Fruit fly (Drosophila melanogaster) whole organism, pupa: ENCODE results near the gene Irbp.
A peak's percentile ranks its signal among the peaks of the same experiment; 100 is the strongest.

ENCODE experiments used
- CG10348 ChIP-seq: fragments of 200-800 bp; sonication (Bioruptor generic); IDR thresholded peaks from 2 replicates; pipeline ENCODE4 v1.3.6; 2022; ENCODE audit warnings: missing biosample characterization, missing genetic modification characterization
- CG12605 ChIP-seq: fragments of 200-800 bp; sonication (Bioruptor generic); IDR thresholded peaks from 2 replicates; pipeline ENCODE4 v1.3.6; 2022; ENCODE audit warnings: missing biosample characterization, missing genetic modification characterization
- CG13204 ChIP-seq: fragments of 200-800 bp; sonication (Bioruptor generic); optimal IDR thresholded peaks from 2 replicates; lab custom pipeline; 2018; ENCODE audit warnings: missing biosample characterization, mild to moderate bottlenecking, missing genetic modification characterization, moderate library complexity
- CG14655 ChIP-seq: fragments of 200-800 bp; sonication (Bioruptor generic); optimal IDR thresholded peaks from 3 replicates; lab custom pipeline; 2017; ENCODE audit warnings: mild to moderate bottlenecking, missing biosample characterization, missing genetic modification reagents, missing genetic modification characterization
- CG15710 ChIP-seq: fragments of 200-800 bp; sonication (Bioruptor generic); optimal IDR thresholded peaks from 2 replicates; lab custom pipeline; 2018; ENCODE audit warnings: missing biosample characterization, mild to moderate bottlenecking, missing genetic modification characterization, moderate library complexity
- CG17806 ChIP-seq: fragments of 200-800 bp; sonication (Bioruptor generic); optimal IDR thresholded peaks from 2 replicates; lab custom pipeline; 2018; ENCODE audit warnings: missing biosample characterization, mild to moderate bottlenecking, missing genetic modification characterization, moderate library complexity
- CG32121 ChIP-seq: fragments of 200-800 bp; sonication (Bioruptor generic); IDR thresholded peaks from 2 replicates; pipeline ENCODE4 v1.3.6; 2022; ENCODE audit warnings: missing biosample characterization, missing genetic modification characterization
- CG34367 ChIP-seq: fragments of 200-800 bp; sonication (Bioruptor generic); optimal IDR thresholded peaks from 2 replicates; lab custom pipeline; 2018; ENCODE audit warnings: missing biosample characterization, mild to moderate bottlenecking, missing genetic modification characterization
- CG4496 ChIP-seq: fragments of 200-800 bp; sonication (Bioruptor generic); IDR thresholded peaks from 3 replicates; pipeline ENCODE4 v1.3.6; 2022; ENCODE audit warnings: missing biosample characterization, missing genetic modification characterization
- CG8159 ChIP-seq: fragments of 200-800 bp; sonication (Bioruptor generic); optimal IDR thresholded peaks from 3 replicates; lab custom pipeline; 2018; ENCODE audit warnings: missing biosample characterization, mild to moderate bottlenecking, missing genetic modification characterization, moderate library complexity
- CG8301 ChIP-seq: fragments of 200-800 bp; sonication (Bioruptor generic); optimal IDR thresholded peaks from 2 replicates; lab custom pipeline; 2018; ENCODE audit warnings: missing biosample characterization, mild to moderate bottlenecking, missing genetic modification characterization
- CG9948 ChIP-seq: fragments of 200-800 bp; sonication (Bioruptor generic); optimal IDR thresholded peaks from 2 replicates; lab custom pipeline; 2018; ENCODE audit warnings: missing biosample characterization, mild to moderate bottlenecking, missing genetic modification characterization, moderate library complexity
- D1 ChIP-seq: fragments of 200-800 bp; sonication (Bioruptor generic); optimal IDR thresholded peaks from 2 replicates; lab custom pipeline; 2018; ENCODE audit warnings: missing biosample characterization, mild to moderate bottlenecking, missing genetic modification characterization, moderate library complexity
- EcR ChIP-seq: fragments of 200-800 bp; sonication (Bioruptor generic); optimal IDR thresholded peaks from 3 replicates; lab custom pipeline; 2019; ENCODE audit warnings: missing biosample characterization, missing genetic modification characterization, mild to moderate bottlenecking, moderate library complexity, missing genetic modification reagents
- Ets98B ChIP-seq: fragments of 200-800 bp; sonication (Bioruptor generic); IDR thresholded peaks from 2 replicates; pipeline ENCODE4 v1.3.6; 2022; ENCODE audit warnings: missing biosample characterization, missing genetic modification characterization
- Pif1A ChIP-seq: fragments of 200-800 bp; sonication (Bioruptor generic); optimal IDR thresholded peaks from 3 replicates; lab custom pipeline; 2016; ENCODE audit warnings: missing biosample characterization, missing genetic modification characterization
- Pif1B ChIP-seq: fragments of 200-800 bp; sonication (Bioruptor generic); optimal IDR thresholded peaks from 3 replicates; lab custom pipeline; 2016; ENCODE audit warnings: missing biosample characterization, missing genetic modification characterization
- Snoo ChIP-seq: fragments of 200-800 bp; sonication (Bioruptor generic); optimal IDR thresholded peaks from 3 replicates; lab custom pipeline; 2017; ENCODE audit warnings: missing biosample characterization, mild to moderate bottlenecking, missing genetic modification characterization, inconsistent platforms
- fd96Ca ChIP-seq: fragments of 200-800 bp; sonication (Bioruptor generic); IDR thresholded peaks from 3 replicates; pipeline ENCODE4 v1.3.6; 2022; ENCODE audit warnings: missing biosample characterization, missing genetic modification characterization
- gl ChIP-seq: fragments of 200-800 bp; sonication (Bioruptor generic); optimal IDR thresholded peaks from 2 replicates; lab custom pipeline; 2018; ENCODE audit warnings: missing biosample characterization, mild to moderate bottlenecking, missing genetic modification characterization
- rn ChIP-seq: fragments of 200-800 bp; sonication (Bioruptor generic); IDR thresholded peaks from 2 replicates; pipeline ENCODE4 v1.3.6; 2022; ENCODE audit warnings: missing biosample characterization, missing genetic modification characterization

The Irbp gene

DNA sequence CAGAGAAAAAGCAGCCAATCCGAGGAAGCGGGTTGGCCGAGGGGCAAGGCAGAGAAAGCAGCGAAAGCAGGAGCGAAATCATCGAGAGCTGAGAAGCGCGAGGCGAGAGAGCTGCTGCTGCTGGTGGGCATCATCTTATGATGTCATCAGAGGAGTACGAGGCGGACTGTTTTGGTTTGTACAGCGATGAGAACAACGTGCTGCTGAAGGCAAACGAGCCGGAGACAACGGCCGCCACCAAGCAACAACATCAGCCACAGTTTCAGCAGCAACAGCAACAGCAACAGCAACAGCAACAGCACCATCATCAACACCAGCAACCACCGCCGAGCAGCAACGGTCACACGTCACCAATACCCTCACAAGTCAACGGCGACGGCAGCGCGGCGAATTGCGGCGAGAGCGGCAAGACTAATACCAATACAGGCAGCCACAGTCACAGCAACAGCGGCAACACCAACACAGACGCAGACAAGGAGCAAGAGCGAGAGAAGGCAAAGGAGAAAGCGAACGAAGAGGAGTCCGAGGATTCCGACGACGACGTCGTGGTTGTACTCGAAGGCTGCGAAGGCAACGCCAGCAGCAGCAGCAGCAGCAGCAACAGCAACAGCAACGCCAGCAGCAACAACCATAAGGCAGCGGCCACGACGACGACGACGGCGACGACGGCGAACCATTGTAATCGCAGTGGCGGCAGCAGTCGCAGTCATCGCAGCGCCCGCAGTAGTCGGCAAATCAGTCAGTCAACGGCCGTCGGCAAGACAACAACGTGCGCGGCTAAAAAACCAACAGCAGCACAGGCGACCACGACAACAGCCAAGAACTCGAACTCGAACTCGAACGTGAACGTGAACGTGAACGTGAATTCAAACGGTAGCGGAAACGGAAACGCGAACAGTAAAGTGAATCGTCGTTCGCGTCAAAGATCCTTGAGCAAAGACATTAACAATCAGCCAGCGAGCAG is 37.5 kb upstream of the Irbp start:
- TF ChIP-seq D1 (tag; lab: Kevin White, UChicago) (no peak), Pif1A (GFP tag; lab: Kevin White, UChicago) (peak; percentile 5), CG4496 (no peak; the same call in 2 of the 3 replicates), CG8301 (tag; lab: Kevin White, UChicago) (no peak), CG13204 (GFP tag; lab: Kevin White, UChicago) (peak; percentile 57)

DNA sequence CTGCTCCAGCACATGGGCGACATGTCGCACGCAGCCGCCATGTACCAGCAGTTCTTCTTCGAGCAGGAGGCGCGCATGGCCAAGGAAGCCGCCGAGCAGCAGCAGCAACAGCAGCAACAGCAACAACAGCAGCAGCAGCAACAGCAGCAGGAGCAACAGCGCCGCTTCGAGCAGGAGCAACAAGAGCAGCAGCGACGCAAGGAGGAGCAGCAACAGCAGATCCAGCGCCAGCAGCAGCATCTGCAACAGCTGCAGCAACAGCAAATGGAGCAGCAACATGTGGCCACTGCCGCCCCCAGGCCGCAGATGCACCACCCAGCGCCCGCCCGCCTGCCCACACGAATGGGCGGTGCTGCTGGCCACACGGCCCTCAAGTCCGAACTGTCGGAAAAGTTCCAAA is 34.7 kb upstream of the Irbp start:
- TF ChIP-seq D1 (tag; lab: Kevin White, UChicago) (no peak), CG15710 (tag; lab: Kevin White, UChicago) (no peak), rn (GFP tag; lab: Robert Waterston, UW) (no peak), CG8301 (tag; lab: Kevin White, UChicago) (no peak), fd96Ca (GFP tag; lab: Robert Waterston, UW) (no peak), CG13204 (GFP tag; lab: Kevin White, UChicago) (no peak), gl (tag; lab: Kevin White, UChicago) (no peak), CG10348 (no peak), CG34367 (tag; lab: Kevin White, UChicago) (no peak), Snoo (tag; lab: Kevin White, UChicago) (no peak), CG8159 (no peak)

DNA sequence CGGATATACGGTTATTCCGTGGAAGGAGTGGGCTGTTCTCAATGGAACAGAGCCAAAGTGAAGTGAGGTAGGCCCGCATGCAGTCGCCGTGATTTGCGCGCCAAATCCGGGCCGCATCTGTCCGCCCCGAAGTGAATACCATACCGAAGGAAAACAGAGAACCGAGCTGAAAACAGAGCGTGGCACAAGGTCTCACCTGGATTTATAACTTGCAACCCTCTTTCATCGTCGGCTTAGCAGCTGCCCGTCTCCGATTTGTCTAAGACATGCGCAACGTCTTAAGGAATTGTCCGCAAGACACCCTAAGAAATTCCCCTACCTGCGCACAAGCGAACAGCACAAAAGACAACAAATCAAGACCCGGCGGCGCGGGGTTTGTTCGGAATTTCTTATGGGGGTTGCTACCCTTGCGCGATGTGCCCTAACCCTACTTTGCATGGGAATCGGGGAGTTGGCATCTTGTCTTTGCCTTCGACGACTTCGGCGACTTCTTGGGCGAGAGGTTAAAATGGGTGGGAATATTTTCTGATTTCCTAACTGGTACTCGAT is 31.2 kb upstream of the Irbp start:
- TF ChIP-seq CG8301 (tag; lab: Kevin White, UChicago) (no peak), Snoo (tag; lab: Kevin White, UChicago) (no peak), CG17806 (tag; lab: Kevin White, UChicago) (no peak), CG9948 (tag; lab: Kevin White, UChicago) (no peak), CG8159 (no peak), Pif1B (GFP tag; lab: Kevin White, UChicago) (no peak), CG34367 (tag; lab: Kevin White, UChicago) (no peak)

DNA sequence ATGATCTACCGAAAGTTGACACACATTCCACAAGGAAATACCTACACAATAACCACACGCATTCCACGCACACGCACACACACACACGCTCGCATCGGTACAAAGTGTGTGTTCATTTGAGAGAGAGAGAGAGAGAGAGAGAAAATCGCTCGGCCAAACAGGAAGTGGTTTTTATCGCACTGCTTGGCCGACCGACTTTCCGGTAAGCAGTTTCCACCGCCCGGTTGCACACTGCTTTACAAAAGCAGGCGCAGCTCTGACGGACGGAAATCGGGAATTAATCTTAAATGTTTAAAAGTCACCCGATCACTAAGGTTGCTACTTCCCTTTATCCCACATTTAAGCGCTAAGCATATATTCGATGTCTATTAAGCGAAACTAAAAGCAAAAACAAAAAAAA is 17.0 kb upstream of the Irbp start:
- TF ChIP-seq EcR (GFP tag; lab: Kevin White, UChicago) (no peak), CG14655 (GFP tag; lab: Kevin White, UChicago) (no peak), CG10348 (no peak), CG4496 (no peak), CG15710 (tag; lab: Kevin White, UChicago) (no peak), CG12605 (no peak), CG13204 (GFP tag; lab: Kevin White, UChicago) (no peak), Ets98B (no peak), CG32121 (GFP tag; lab: Robert Waterston, UW) (no peak), CG17806 (tag; lab: Kevin White, UChicago) (no peak), gl (tag; lab: Kevin White, UChicago) (no peak), CG34367 (tag; lab: Kevin White, UChicago) (no peak)

DNA sequence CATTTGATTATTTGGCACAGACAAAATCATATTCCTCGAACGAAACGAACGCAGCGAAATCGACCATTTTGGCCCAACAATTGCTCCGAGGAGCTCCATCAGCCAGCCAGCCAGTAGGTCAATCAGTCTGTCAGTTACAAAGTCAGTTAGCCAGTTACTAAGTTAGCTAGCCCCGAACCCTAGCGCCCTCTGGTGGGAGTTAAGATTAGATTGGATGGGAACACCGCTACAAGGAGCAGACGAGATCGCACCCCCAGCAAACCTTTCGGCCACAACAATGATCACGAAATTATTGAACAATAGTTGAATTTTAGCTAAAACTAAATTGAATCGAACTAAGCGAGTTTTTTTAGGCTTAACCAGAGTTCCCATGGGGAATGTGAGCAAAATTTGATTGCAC is 16.0 kb upstream of the Irbp start:
- TF ChIP-seq gl (tag; lab: Kevin White, UChicago) (no peak), CG8159 (no peak), CG8301 (tag; lab: Kevin White, UChicago) (no peak), CG17806 (tag; lab: Kevin White, UChicago) (no peak), CG32121 (GFP tag; lab: Robert Waterston, UW) (no peak), CG12605 (no peak), D1 (tag; lab: Kevin White, UChicago) (no peak), Pif1A (GFP tag; lab: Kevin White, UChicago) (no peak), CG13204 (GFP tag; lab: Kevin White, UChicago) (no peak), rn (GFP tag; lab: Robert Waterston, UW) (no peak), Ets98B (no peak), CG10348 (no peak), CG9948 (tag; lab: Kevin White, UChicago) (no peak), Snoo (tag; lab: Kevin White, UChicago) (no peak), CG34367 (tag; lab: Kevin White, UChicago) (no peak), CG4496 (no peak), CG15710 (tag; lab: Kevin White, UChicago) (no peak), fd96Ca (GFP tag; lab: Robert Waterston, UW) (no peak)
- TF ChIP-seq, all 21 proteins: peak for 0

DNA sequence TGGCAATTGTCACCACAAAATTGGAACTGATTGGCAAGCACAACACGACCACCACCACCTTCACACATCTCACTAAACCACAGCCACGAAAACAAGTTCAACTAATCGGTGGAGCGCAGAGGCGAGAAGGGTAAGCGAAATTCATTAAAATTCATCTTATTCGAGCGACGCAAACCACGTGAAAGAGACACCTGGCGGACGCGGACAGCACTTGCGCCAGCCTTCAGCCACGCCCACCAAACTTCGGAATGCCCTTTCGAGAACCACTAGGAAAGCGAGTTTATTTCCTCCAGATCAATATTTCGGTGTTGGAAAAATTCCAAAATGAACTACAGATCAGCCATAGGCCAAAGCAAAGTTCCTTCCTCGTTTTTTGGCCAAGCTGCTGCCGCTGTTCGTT is 14.3 kb upstream of the Irbp start:
- TF ChIP-seq Ets98B = no peak
